Fruit fly (Drosophila melanogaster): ENCODE data around the gene LSm3.

- TF ChIP-seq OdsH (GFP tag; optimal IDR thresholded peaks at IDR 0.05) (no peak), foxo (GFP tag; optimal IDR thresholded peaks at IDR 0.05) (no peak), h (GFP tag; optimal IDR thresholded peaks at IDR 0.05) (no peak), ey (GFP tag; optimal IDR thresholded peaks at IDR 0.05) (no peak), Hnf4 (GFP tag; optimal IDR thresholded peaks at IDR 0.05) (no peak), jim (GFP tag; optimal IDR thresholded peaks at IDR 0.05) (no peak), Rel (GFP tag; optimal IDR thresholded peaks at IDR 0.05) (no peak), Rel (tag; optimal IDR thresholded peaks at IDR 0.05) (no peak), dsf (GFP tag; optimal IDR thresholded peaks at IDR 0.05; ENCODE audit: borderline replicate concordance) (no peak), Dfd (GFP tag; optimal IDR thresholded peaks at IDR 0.05) (no peak), woc (GFP tag; optimal IDR thresholded peaks at IDR 0.05) (no peak), Mio (GFP tag; optimal IDR thresholded peaks at IDR 0.05) (no peak), Myc (optimal IDR thresholded peaks at IDR 0.05) (no peak)
These were observed 4.7 kb upstream of the LSm3 start for dm6 chr3R:23991364-23991763.

Measured in whole organism, wandering third instar larva.